Fruit fly (Drosophila melanogaster) whole organism, embryonic: Measurements from ENCODE around the gene Abl.

Source experiments
- B-H2 ChIP-seq: fragments of 200-800 bp; sonication (Bioruptor generic); optimal IDR thresholded peaks from 2 replicates; lab custom pipeline; 2018; ENCODE audit warnings: missing biosample characterization, mild to moderate bottlenecking, missing genetic modification characterization
- Bgb ChIP-seq: fragments of 200-800 bp; sonication (Bioruptor generic); IDR thresholded peaks from 2 replicates; pipeline ENCODE4 v1.3.6; 2022; ENCODE audit warnings: missing biosample characterization, missing genetic modification characterization; ENCODE audit not compliant: partially characterized antibody
- CG12155 ChIP-seq: fragments of 200-800 bp; sonication (Bioruptor generic); optimal IDR thresholded peaks from 3 replicates; lab custom pipeline; 2016; ENCODE audit warnings: missing biosample characterization, missing genetic modification characterization
- CG12219 ChIP-seq: fragments of 200-800 bp; sonication (Bioruptor generic); optimal IDR thresholded peaks from 3 replicates; lab custom pipeline; 2018; ENCODE audit warnings: missing biosample characterization, mild to moderate bottlenecking, missing genetic modification characterization
- CG12744 ChIP-seq: fragments of 200-800 bp; sonication (Bioruptor generic); optimal IDR thresholded peaks from 2 replicates; lab custom pipeline; 2016; ENCODE audit warnings: missing biosample characterization, missing genetic modification characterization
- CG12769 ChIP-seq: fragments of 200-800 bp; sonication (Bioruptor generic); optimal IDR thresholded peaks from 2 replicates; lab custom pipeline; 2019; ENCODE audit warnings: missing biosample characterization, mild to moderate bottlenecking, missing genetic modification characterization, moderate library complexity
- CG15601 ChIP-seq: fragments of 200-800 bp; sonication (Bioruptor generic); optimal IDR thresholded peaks from 3 replicates; lab custom pipeline; 2019; ENCODE audit warnings: missing biosample characterization, mild to moderate bottlenecking, missing genetic modification characterization, moderate library complexity
- CG17328 ChIP-seq: fragments of 200-800 bp; sonication (Bioruptor generic); IDR thresholded peaks from 2 replicates; pipeline ENCODE4 v1.3.6; 2022; ENCODE audit warnings: missing biosample characterization, missing genetic modification characterization
- CG17361 ChIP-seq: fragments of 200-800 bp; sonication (Bioruptor generic); IDR thresholded peaks from 3 replicates; pipeline ENCODE4 v1.3.6; 2022; ENCODE audit warnings: missing biosample characterization, missing genetic modification characterization
- CG17802 ChIP-seq: fragments of 200-800 bp; sonication (Bioruptor generic); optimal IDR thresholded peaks from 2 replicates; lab custom pipeline; 2018; ENCODE audit warnings: missing biosample characterization, mild to moderate bottlenecking, missing genetic modification characterization, moderate library complexity
- CG2199 ChIP-seq: fragments of 200-800 bp; sonication (Bioruptor generic); IDR thresholded peaks from 3 replicates; pipeline ENCODE4 v1.3.6; 2022; ENCODE audit warnings: missing biosample characterization, missing genetic modification characterization
- CG2678 ChIP-seq: fragments of 200-800 bp; sonication (Bioruptor generic); optimal IDR thresholded peaks from 3 replicates; lab custom pipeline; 2019; ENCODE audit warnings: missing biosample characterization, mild to moderate bottlenecking, missing genetic modification characterization, moderate library complexity
- CG32532 ChIP-seq: fragments of 200-800 bp; sonication (Bioruptor generic); IDR thresholded peaks from 2 replicates; pipeline ENCODE4 v1.3.6; 2022; ENCODE audit warnings: missing biosample characterization, missing genetic modification characterization
- CG4424 ChIP-seq: fragments of 200-800 bp; sonication (Bioruptor generic); optimal IDR thresholded peaks from 3 replicates; lab custom pipeline; 2016; ENCODE audit warnings: missing biosample characterization, missing genetic modification characterization
- CG5953 ChIP-seq: fragments of 200-800 bp; sonication (Bioruptor generic); IDR thresholded peaks from 2 replicates; pipeline ENCODE4 v1.3.6; 2022; ENCODE audit warnings: missing biosample characterization, missing genetic modification characterization
- CG7372 ChIP-seq: fragments of 200-800 bp; sonication (Bioruptor generic); IDR thresholded peaks from 2 replicates; pipeline ENCODE4 v1.3.6; 2022; ENCODE audit warnings: missing biosample characterization, missing genetic modification characterization
- CG7745 ChIP-seq: fragments of 200-800 bp; sonication (Bioruptor generic); optimal IDR thresholded peaks from 2 replicates; lab custom pipeline; 2018; ENCODE audit warnings: missing biosample characterization, mild to moderate bottlenecking, missing genetic modification characterization, moderate library complexity
- CG8281 ChIP-seq: fragments of 200-800 bp; sonication (Bioruptor generic); optimal IDR thresholded peaks from 2 replicates; lab custom pipeline; 2018; ENCODE audit warnings: missing biosample characterization, mild to moderate bottlenecking, missing genetic modification characterization, moderate library complexity
- CkIIα-i1 ChIP-seq: fragments of 200-800 bp; sonication (Bioruptor generic); IDR thresholded peaks from 2 replicates; pipeline ENCODE4 v1.3.6; 2022; ENCODE audit warnings: missing biosample characterization, missing genetic modification characterization
- D19B ChIP-seq: fragments of 200-800 bp; sonication (Bioruptor generic); optimal IDR thresholded peaks from 2 replicates; lab custom pipeline; 2017; ENCODE audit warnings: missing biosample characterization, mild to moderate bottlenecking, missing genetic modification characterization
- Elba2 ChIP-seq: fragments of 200-800 bp; sonication (Bioruptor generic); optimal IDR thresholded peaks from 3 replicates; lab custom pipeline; 2016; ENCODE audit warnings: missing biosample characterization, missing genetic modification characterization
- Fer1 ChIP-seq: fragments of 200-800 bp; sonication (Bioruptor generic); optimal IDR thresholded peaks from 2 replicates; lab custom pipeline; 2017; ENCODE audit warnings: missing biosample characterization, mild to moderate bottlenecking, missing genetic modification characterization
- H15 ChIP-seq: fragments of 200-800 bp; sonication (Bioruptor generic); IDR thresholded peaks from 3 replicates; pipeline ENCODE4 v1.3.6; 2022; ENCODE audit warnings: missing biosample characterization, missing genetic modification characterization
- Hmx ChIP-seq: fragments of 200-800 bp; sonication (Bioruptor generic); optimal IDR thresholded peaks from 2 replicates; lab custom pipeline; 2016; ENCODE audit warnings: missing biosample characterization, missing genetic modification characterization
- Hr3 ChIP-seq: fragments of 200-800 bp; sonication (Bioruptor generic); optimal IDR thresholded peaks from 3 replicates; lab custom pipeline; 2016; ENCODE audit warnings: missing biosample characterization, missing genetic modification characterization
- Meics ChIP-seq: fragments of 200-800 bp; sonication (Bioruptor generic); optimal IDR thresholded peaks from 2 replicates; lab custom pipeline; 2017; ENCODE audit warnings: missing biosample characterization, mild to moderate bottlenecking, missing genetic modification characterization
- Sry-β ChIP-seq: fragments of 200-800 bp; sonication (Bioruptor generic); optimal IDR thresholded peaks from 2 replicates; lab custom pipeline; 2018; ENCODE audit warnings: missing biosample characterization, mild to moderate bottlenecking, missing genetic modification characterization, moderate library complexity
- amos ChIP-seq: fragments of 200-800 bp; sonication (Bioruptor generic); IDR thresholded peaks from 2 replicates; pipeline ENCODE4 v1.3.6; 2022; ENCODE audit warnings: missing biosample characterization, missing genetic modification characterization; ENCODE audit not compliant: partially characterized antibody
- aop ChIP-seq: fragments of 200-800 bp; sonication (Bioruptor generic); IDR thresholded peaks from 2 replicates; pipeline ENCODE4 v1.3.6; 2022; ENCODE audit warnings: missing biosample characterization, missing genetic modification characterization
- ase ChIP-seq: fragments of 200-800 bp; sonication (Bioruptor generic); IDR thresholded peaks from 3 replicates; pipeline ENCODE4 v1.3.6; 2022; ENCODE audit warnings: missing biosample characterization, missing genetic modification characterization
- caup ChIP-seq: fragments of 200-800 bp; sonication (Bioruptor generic); optimal IDR thresholded peaks from 3 replicates; lab custom pipeline; 2017; ENCODE audit warnings: missing biosample characterization, mild to moderate bottlenecking, missing genetic modification characterization, moderate library complexity; ENCODE audit not compliant: severe bottlenecking
- ci ChIP-seq: fragments of 200-800 bp; sonication (Bioruptor generic); IDR thresholded peaks from 3 replicates; pipeline ENCODE4 v1.3.6; 2022; ENCODE audit warnings: missing biosample characterization, missing genetic modification characterization
- dan ChIP-seq: fragments of 200-800 bp; sonication (Bioruptor generic); IDR thresholded peaks from 2 replicates; pipeline ENCODE4 v1.3.6; 2022; ENCODE audit warnings: missing biosample characterization, missing genetic modification characterization
- dpn ChIP-seq, 2 experiments: fragments of 200-800 bp; sonication (Bioruptor generic); optimal IDR thresholded peaks; 3 replicates each; lab custom pipeline; 2016; ENCODE audit warnings: missing biosample characterization in 2 of 2, missing genetic modification characterization in 2 of 2
- fd96Cb ChIP-seq: fragments of 200-800 bp; sonication (Bioruptor generic); optimal IDR thresholded peaks from 2 replicates; lab custom pipeline; 2018; ENCODE audit warnings: missing biosample characterization, mild to moderate bottlenecking, missing genetic modification characterization, moderate library complexity
- fru ChIP-seq: fragments of >200 bp; optimal IDR thresholded peaks from 2 replicates; lab custom pipeline; 2017
- gt ChIP-seq: fragments of 200-800 bp; sonication (Bioruptor generic); IDR thresholded peaks from 2 replicates; pipeline ENCODE4 v1.3.6; 2022; ENCODE audit warnings: missing biosample characterization, missing genetic modification characterization
- h ChIP-seq: fragments of >200 bp; optimal IDR thresholded peaks from 2 replicates; lab custom pipeline; 2017
- her ChIP-seq: fragments of 200-800 bp; sonication (Bioruptor generic); optimal IDR thresholded peaks from 2 replicates; lab custom pipeline; 2016; ENCODE audit warnings: missing biosample characterization, missing genetic modification characterization
- kay ChIP-seq: fragments of 200-800 bp; sonication (Bioruptor generic); optimal IDR thresholded peaks from 2 replicates; lab custom pipeline; 2016; ENCODE audit warnings: missing biosample characterization, missing genetic modification characterization
- kni ChIP-seq: fragments of 200-800 bp; sonication (Bioruptor generic); optimal IDR thresholded peaks from 3 replicates; lab custom pipeline; 2017; ENCODE audit warnings: mild to moderate bottlenecking, missing biosample characterization, missing genetic modification reagents, missing genetic modification characterization
- luna ChIP-seq: fragments of 200-800 bp; sonication (Bioruptor generic); optimal IDR thresholded peaks from 2 replicates; lab custom pipeline; 2016; ENCODE audit warnings: missing biosample characterization, missing genetic modification characterization
- pan ChIP-seq, 4 experiments: fragments of >200 bp in 3 of 4; fragments of 200-800 bp in 1 of 4; sonication (Bioruptor generic) in 1 of 4; optimal IDR thresholded peaks in 3 of 4; IDR thresholded peaks in 1 of 4; 2 replicates each; pipeline versions ENCODE4 v1.3.6 to Lab custom; 2017 to 2022; ENCODE audit warnings: missing biosample characterization in 2 of 4, missing genetic modification characterization in 2 of 4, mixed read lengths in 1 of 4
- pnt ChIP-seq: fragments of 200-800 bp; sonication (Bioruptor generic); optimal IDR thresholded peaks from 3 replicates; lab custom pipeline; 2016; ENCODE audit warnings: missing biosample characterization, missing genetic modification characterization
- row ChIP-seq: fragments of 200-800 bp; sonication (Bioruptor generic); IDR thresholded peaks from 3 replicates; pipeline ENCODE4 v1.3.6; 2022; ENCODE audit warnings: missing biosample characterization, missing genetic modification characterization
- schlank ChIP-seq: fragments of 200-800 bp; sonication (Bioruptor generic); optimal IDR thresholded peaks from 2 replicates; lab custom pipeline; 2018; ENCODE audit warnings: missing biosample characterization, mild to moderate bottlenecking, missing genetic modification characterization
- sens-2 ChIP-seq: fragments of 200-800 bp; sonication (Bioruptor generic); IDR thresholded peaks from 2 replicates; pipeline ENCODE4 v1.3.6; 2022; ENCODE audit warnings: missing biosample characterization, missing genetic modification characterization
- tgo ChIP-seq: fragments of 200-800 bp; sonication (Bioruptor generic); IDR thresholded peaks from 3 replicates; pipeline ENCODE4 v1.3.6; 2022; ENCODE audit warnings: missing biosample characterization, missing genetic modification characterization
- tll ChIP-seq, 2 experiments: fragments of 200-800 bp in 1 of 2; fragments of >200 bp in 1 of 2; sonication (Bioruptor generic) in 1 of 2; optimal IDR thresholded peaks; 2 replicates each; lab custom pipeline; 2017 to 2019; ENCODE audit warnings: missing biosample characterization in 2 of 2, missing genetic modification characterization in 2 of 2, mild to moderate bottlenecking in 1 of 2, moderate library complexity in 1 of 2
- tna ChIP-seq: fragments of 200-800 bp; sonication (Bioruptor generic); IDR thresholded peaks from 2 replicates; pipeline ENCODE4 v1.3.6; 2022; ENCODE audit warnings: missing biosample characterization, missing genetic modification characterization; ENCODE audit not compliant: partially characterized antibody
- unpg ChIP-seq: fragments of 200-800 bp; sonication (Bioruptor generic); optimal IDR thresholded peaks from 3 replicates; lab custom pipeline; 2018; ENCODE audit warnings: missing biosample characterization, mild to moderate bottlenecking, missing genetic modification characterization, moderate library complexity

Abl gene

DNA sequence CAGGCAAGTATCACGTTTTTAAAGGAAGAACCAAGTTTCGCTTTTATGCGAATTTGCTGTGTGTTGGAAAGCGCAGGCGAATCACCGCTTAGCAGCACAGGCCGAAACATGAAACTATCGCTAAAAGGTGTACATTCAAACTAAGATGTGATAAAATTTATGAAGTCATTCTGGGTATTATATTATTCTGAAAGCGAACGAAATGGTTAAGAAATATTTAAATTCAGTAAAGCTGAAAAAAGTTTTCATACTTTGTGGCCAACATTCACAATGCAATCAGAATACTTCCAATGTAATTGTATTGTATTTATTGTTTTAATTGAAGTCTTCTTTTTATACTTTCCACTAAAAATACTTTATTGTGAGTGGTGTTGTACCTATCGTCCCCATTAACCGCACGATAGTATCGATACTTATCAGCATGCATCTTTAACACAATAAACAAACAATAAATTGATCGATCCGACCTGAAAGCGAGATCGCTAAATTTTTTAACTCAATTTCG lies 66.4 kb downstream of the Abl start, which contains the start of gene Smn (continued):
- TF ChIP-seq Bgb (GFP tag; lab: Robert Waterston, UW) (peak; percentile 70), unpg (GFP tag; lab: Kevin White, UChicago) (peak; percentile 31), dan (GFP tag; lab: Robert Waterston, UW) (no peak), Elba2 (GFP tag; lab: Kevin White, UChicago) (no peak), caup (no peak), Hmx (no peak), CG12744 (GFP tag; lab: Kevin White, UChicago) (no peak), ase (GFP tag; lab: Robert Waterston, UW) (no peak), pnt (no peak), gt (GFP tag; lab: Robert Waterston, UW) (no peak), Hr3 (GFP tag; lab: Kevin White, UChicago) (peak; percentile 52), amos (GFP tag; lab: Robert Waterston, UW) (peak; percentile 86), row (GFP tag; lab: Robert Waterston, UW) (peak; percentile 83), CG12769 (tag; lab: Kevin White, UChicago) (peak; percentile 29), CG7372 (GFP tag; lab: Robert Waterston, UW) (no peak), h (no peak), CG12219 (GFP tag; lab: Kevin White, UChicago) (no peak), luna (GFP tag; lab: Kevin White, UChicago) (no peak), kay (GFP tag; lab: Kevin White, UChicago) (no peak), D19B (GFP tag; lab: Kevin White, UChicago) (no peak), tna (GFP tag; lab: Robert Waterston, UW) (peak; percentile 73), CG12155 (GFP tag; lab: Kevin White, UChicago) (peak; percentile 60), pan (optimal IDR thresholded peaks at IDR 0.05; lab: Kevin White, UChicago) (no peak), pan (GFP tag; optimal IDR thresholded peaks at IDR 0.05 in 1 of 2, IDR thresholded peaks at IDR 0.05 in 1 of 2) (no peak), her (GFP tag; lab: Kevin White, UChicago) (no peak), CG2199 (GFP tag; lab: Robert Waterston, UW) (no peak), B-H2 (GFP tag; lab: Kevin White, UChicago) (peak; percentile 55), CkIIα-i1 (GFP tag; lab: Robert Waterston, UW) (no peak), kni (peak; percentile 35), aop (GFP tag; lab: Robert Waterston, UW) (no peak), Sry-β (GFP tag; lab: Kevin White, UChicago) (peak; percentile 3), ci (no peak), Fer1 (peak; percentile 32), CG2678 (peak; percentile 59), CG32532 (GFP tag; lab: Robert Waterston, UW) (no peak), CG7745 (tag; lab: Kevin White, UChicago) (no peak), CG17802 (tag; lab: Kevin White, UChicago) (no peak), sens-2 (no peak), CG17361 (GFP tag; lab: Robert Waterston, UW) (peak; percentile 58; the same call in 2 of the 3 replicates), dpn (GFP tag; optimal IDR thresholded peaks at IDR 0.05; lab: Kevin White, UChicago) (peak; percentile 39 to 58), Meics (GFP tag; lab: Kevin White, UChicago) (peak; percentile 52), tgo (GFP tag; lab: Robert Waterston, UW) (no peak), H15 (GFP tag; lab: Robert Waterston, UW) (no peak), CG8281 (tag; lab: Kevin White, UChicago) (peak; percentile 32), fd96Cb (tag; lab: Kevin White, UChicago) (no peak), CG15601 (peak; percentile 19), CG4424 (GFP tag; lab: Kevin White, UChicago) (peak; percentile 37), CG17328 (GFP tag; lab: Robert Waterston, UW) (no peak), tll (GFP tag; optimal IDR thresholded peaks at IDR 0.05; lab: Kevin White, UChicago) (no peak), CG5953 (no peak), schlank (no peak), fru (lab: Kevin White, UChicago) (no peak)
